Worm (Caenorhabditis elegans) whole organism, L1 larva: ENCODE measurements around the gene srh-265.

Source experiments
- C04F5.9 ChIP-seq: sonication (generic microtip); optimal IDR thresholded peaks from 2 replicates; lab custom pipeline; 2016; ENCODE audit warnings: missing genetic modification characterization, missing compliant biosample characterization
- C16A3.4 ChIP-seq: fragments of 150-350 bp; optimal IDR thresholded peaks from 2 replicates; lab custom pipeline; 2014; ENCODE audit warnings: missing biosample characterization, missing genetic modification characterization
- C34B4.2 ChIP-seq: sonication (generic microtip); optimal IDR thresholded peaks from 2 replicates; lab custom pipeline; 2017; ENCODE audit warnings: mild to moderate bottlenecking, missing genetic modification characterization, missing compliant biosample characterization
- aha-1 ChIP-seq: fragments of 150-350 bp; optimal IDR thresholded peaks from 2 replicates; lab custom pipeline; 2014; ENCODE audit warnings: missing biosample characterization, missing genetic modification characterization
- alr-1 ChIP-seq: fragments of 200-800 bp; sonication (Bioruptor generic); optimal IDR thresholded peaks from 2 replicates; lab custom pipeline; 2018; ENCODE audit warnings: borderline replicate concordance, mild to moderate bottlenecking, missing genetic modification characterization, missing compliant biosample characterization
- aly-2 ChIP-seq: fragments of 150-350 bp; optimal IDR thresholded peaks from 2 replicates; lab custom pipeline; 2014; ENCODE audit warnings: missing biosample characterization, missing genetic modification characterization
- ama-1 ChIP-seq: fragments of 150-350 bp; optimal IDR thresholded peaks from 2 replicates; lab custom pipeline; 2014
- ceh-63 ChIP-seq: fragments of 200-800 bp; sonication (Bioruptor generic); optimal IDR thresholded peaks from 2 replicates; lab custom pipeline; 2018; ENCODE audit warnings: mild to moderate bottlenecking, missing genetic modification characterization, missing compliant biosample characterization
- ceh-8 ChIP-seq: fragments of 200-800 bp; sonication (Bioruptor generic); optimal IDR thresholded peaks from 2 replicates; lab custom pipeline; 2018; ENCODE audit warnings: mild to moderate bottlenecking, missing genetic modification characterization, moderate library complexity, missing compliant biosample characterization
- ceh-82 ChIP-seq, 3 experiments: fragments of 150-350 bp in 1 of 3; sonication (generic microtip) in 2 of 3; optimal IDR thresholded peaks; 2 replicates each; lab custom pipeline; 2014 to 2017; ENCODE audit warnings: missing biosample characterization in 3 of 3, missing genetic modification characterization in 3 of 3
- ceh-88 ChIP-seq: fragments of 200-800 bp; sonication (Bioruptor generic); IDR thresholded peaks from 2 replicates; pipeline ENCODE4 v1.3.6; 2022; ENCODE audit warnings: missing genetic modification characterization, missing compliant biosample characterization
- ces-1 ChIP-seq: fragments of 150-350 bp; optimal IDR thresholded peaks from 2 replicates; lab custom pipeline; 2014; ENCODE audit warnings: missing biosample characterization, missing genetic modification reagents, missing genetic modification characterization
- dpl-1 ChIP-seq, 3 experiments: fragments of 150-350 bp in 2 of 3; sonication (generic microtip) in 1 of 3; optimal IDR thresholded peaks; 2 replicates each; lab custom pipeline; 2014 to 2017; ENCODE audit warnings: missing biosample characterization in 3 of 3, missing genetic modification characterization in 3 of 3, missing genetic modification reagents in 3 of 3
- efl-1 ChIP-seq, 4 experiments: fragments of 150-350 bp; optimal IDR thresholded peaks in 3 of 4; peaks in 1 of 4; 1 replicate in 1 of 4; 2 replicates in 3 of 4; lab custom pipeline; 2014; ENCODE audit warnings: missing biosample characterization in 2 of 4, missing genetic modification characterization in 2 of 4, missing genetic modification reagents in 2 of 4
- efl-3 ChIP-seq: fragments of 200-800 bp; sonication (Bioruptor generic); optimal IDR thresholded peaks from 2 replicates; lab custom pipeline; 2018; ENCODE audit warnings: mild to moderate bottlenecking, missing genetic modification characterization, missing compliant biosample characterization
- elt-3 ChIP-seq, 6 experiments: fragments of 150-350 bp in 1 of 6; sonication (generic microtip); optimal IDR thresholded peaks; 2 replicates each; lab custom pipeline; 2017 to 2018; ENCODE audit warnings: missing biosample characterization in 6 of 6, missing genetic modification characterization in 6 of 6, inconsistent platforms in 1 of 6
- fkh-10 ChIP-seq: sonication (generic microtip); optimal IDR thresholded peaks from 2 replicates; lab custom pipeline; 2017; ENCODE audit warnings: missing biosample characterization, missing genetic modification reagents, missing genetic modification characterization
- fkh-8 ChIP-seq: sonication (generic microtip); optimal IDR thresholded peaks from 2 replicates; lab custom pipeline; 2016; ENCODE audit warnings: mild to moderate bottlenecking, missing genetic modification characterization, missing compliant biosample characterization
- grh-1 ChIP-seq: fragments of 200-800 bp; sonication (Bioruptor generic); IDR thresholded peaks from 2 replicates; pipeline ENCODE4 v1.3.6; 2022; ENCODE audit warnings: missing genetic modification reagents, missing genetic modification characterization, missing compliant biosample characterization
- hlh-17 ChIP-seq: fragments of 200-800 bp; sonication (Bioruptor generic); optimal IDR thresholded peaks from 2 replicates; lab custom pipeline; 2018; ENCODE audit warnings: missing genetic modification characterization, mild to moderate bottlenecking, missing compliant biosample characterization, moderate library complexity, borderline replicate concordance
- hlh-4 ChIP-seq: sonication (generic microtip); optimal IDR thresholded peaks from 2 replicates; lab custom pipeline; 2016; ENCODE audit warnings: mild to moderate bottlenecking, missing genetic modification characterization, missing compliant biosample characterization
- irx-1 ChIP-seq: sonication (generic microtip); optimal IDR thresholded peaks from 2 replicates; lab custom pipeline; 2016; ENCODE audit warnings: missing genetic modification characterization, missing compliant biosample characterization
- lin-13 ChIP-seq: fragments of 150-350 bp; optimal IDR thresholded peaks from 2 replicates; lab custom pipeline; 2014; ENCODE audit warnings: missing biosample characterization, missing genetic modification reagents, missing genetic modification characterization
- lin-14 ChIP-seq: fragments of 200-800 bp; sonication (Bioruptor generic); optimal IDR thresholded peaks from 2 replicates; lab custom pipeline; 2018; ENCODE audit warnings: mild to moderate bottlenecking, missing genetic modification characterization, moderate library complexity, missing compliant biosample characterization
- lin-15B ChIP-seq: fragments of 150-350 bp; sonication (generic microtip); optimal IDR thresholded peaks from 3 replicates; lab custom pipeline; 2014; ENCODE audit warnings: missing biosample characterization, missing genetic modification characterization
- lin-39 ChIP-seq: fragments of 150-350 bp; optimal IDR thresholded peaks from 2 replicates; lab custom pipeline; 2014; ENCODE audit warnings: missing biosample characterization, missing genetic modification reagents, missing genetic modification characterization
- nhr-11 ChIP-seq: fragments of 150-350 bp; optimal IDR thresholded peaks from 2 replicates; lab custom pipeline; 2014; ENCODE audit warnings: missing biosample characterization, missing genetic modification characterization
- nhr-12 ChIP-seq: sonication (generic microtip); optimal IDR thresholded peaks from 2 replicates; lab custom pipeline; 2017; ENCODE audit warnings: missing biosample characterization, missing genetic modification characterization
- nhr-19 ChIP-seq: fragments of 200-800 bp; sonication (Bioruptor generic); conservative IDR thresholded peaks from 2 replicates; pipeline ENCODE4 v1.3.6; 2022; ENCODE audit warnings: missing genetic modification characterization, missing compliant biosample characterization
- nhr-20 ChIP-seq: sonication (generic microtip); optimal IDR thresholded peaks from 2 replicates; lab custom pipeline; 2016; ENCODE audit warnings: mild to moderate bottlenecking, missing genetic modification characterization, missing compliant biosample characterization
- nhr-47 ChIP-seq: sonication (generic microtip); optimal IDR thresholded peaks from 2 replicates; lab custom pipeline; 2016; ENCODE audit warnings: mild to moderate bottlenecking, missing genetic modification characterization, moderate library complexity, missing compliant biosample characterization
- nhr-71 ChIP-seq: sonication (generic microtip); optimal IDR thresholded peaks from 2 replicates; lab custom pipeline; 2016; ENCODE audit warnings: mild to moderate bottlenecking, missing genetic modification characterization, moderate library complexity, missing compliant biosample characterization
- nhr-77 ChIP-seq: fragments of 150-350 bp; optimal IDR thresholded peaks from 2 replicates; lab custom pipeline; 2014; ENCODE audit warnings: missing biosample characterization, missing genetic modification characterization
- nhr-84 ChIP-seq: sonication (generic microtip); optimal IDR thresholded peaks from 2 replicates; lab custom pipeline; 2017; ENCODE audit warnings: missing biosample characterization, missing genetic modification characterization
- pax-3 ChIP-seq: fragments of 200-800 bp; sonication (Bioruptor generic); optimal IDR thresholded peaks from 2 replicates; lab custom pipeline; 2018; ENCODE audit warnings: mild to moderate bottlenecking, missing genetic modification characterization, moderate library complexity, missing compliant biosample characterization
- rnt-1 ChIP-seq: sonication (generic microtip); optimal IDR thresholded peaks from 2 replicates; lab custom pipeline; 2016; ENCODE audit warnings: mild to moderate bottlenecking, missing genetic modification characterization, moderate library complexity, missing compliant biosample characterization
- sox-4 ChIP-seq: sonication (generic microtip); optimal IDR thresholded peaks from 2 replicates; lab custom pipeline; 2016; ENCODE audit warnings: missing genetic modification characterization, missing compliant biosample characterization
- tlp-1 ChIP-seq: fragments of 150-350 bp; optimal IDR thresholded peaks from 2 replicates; lab custom pipeline; 2014; ENCODE audit warnings: missing biosample characterization, missing genetic modification characterization
- unc-86 ChIP-seq: sonication (generic microtip); optimal IDR thresholded peaks from 2 replicates; lab custom pipeline; 2016; ENCODE audit warnings: missing genetic modification characterization, missing compliant biosample characterization
- unc-98 ChIP-seq: fragments of 200-800 bp; sonication (Bioruptor generic); IDR thresholded peaks from 2 replicates; pipeline ENCODE4 v1.3.6; 2022; ENCODE audit warnings: missing genetic modification characterization, missing compliant biosample characterization
- vab-15 ChIP-seq: sonication (generic microtip); optimal IDR thresholded peaks from 2 replicates; lab custom pipeline; 2017; ENCODE audit warnings: missing genotype, mild to moderate bottlenecking, missing genetic modification characterization, missing compliant biosample characterization
- ztf-11 ChIP-seq, 2 experiments: sonication (generic microtip); optimal IDR thresholded peaks; 2 replicates each; lab custom pipeline; 2016 to 2017; ENCODE audit warnings: missing genetic modification characterization in 2 of 2, missing biosample characterization in 1 of 2, missing compliant biosample characterization in 1 of 2

srh-265 gene

DNA sequence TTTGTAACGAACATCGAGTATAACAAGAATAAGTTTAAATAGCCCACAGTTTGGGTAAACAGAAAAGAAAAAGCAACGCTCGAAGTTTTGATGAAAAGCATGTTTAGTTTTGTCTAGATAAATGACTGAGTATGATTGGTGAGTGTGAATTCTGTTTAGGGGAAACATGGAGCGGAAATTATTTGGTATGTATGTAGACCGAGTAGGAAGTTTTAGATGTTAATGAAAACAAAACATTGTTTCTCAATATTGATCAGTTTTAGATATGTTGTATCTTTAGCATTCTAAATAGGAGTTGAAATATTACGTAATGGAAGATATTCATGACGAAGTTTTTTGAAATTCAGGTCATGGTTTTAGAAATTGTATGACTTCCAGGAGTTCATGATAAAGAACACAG, 3.4 kb upstream of the srh-265 start, which contains the start of gene srbc-63:
TSS of gene srbc-63 (minus strand) at position 101 of the 400 bp plus-strand sequence.
- TF ChIP-seq lin-39 (tag; lab: Kevin White, UChicago) = no peak
- no peak for TF ChIP-seq nhr-12 (tag; lab: Kevin White, UChicago)
- no peak for TF ChIP-seq nhr-77 (tag; lab: Kevin White, UChicago)
- no peak for TF ChIP-seq unc-98
- no peak for TF ChIP-seq elt-3 (tag; optimal IDR thresholded peaks at IDR 0.05; lab: Kevin White, UChicago)
- no peak for TF ChIP-seq ceh-88 (GFP tag; lab: Robert Waterston, UW)
- no peak for TF ChIP-seq unc-86
- no peak for TF ChIP-seq aha-1 (tag; lab: Kevin White, UChicago)
- TF ChIP-seq ces-1 (GFP tag; lab: Kevin White, UChicago) = no peak
- TF ChIP-seq aly-2 (tag; lab: Kevin White, UChicago) = no peak
- TF ChIP-seq fkh-10 (GFP tag; lab: Kevin White, UChicago) = no peak
- no peak for TF ChIP-seq irx-1 (tag; lab: Kevin White, UChicago)
- no peak for TF ChIP-seq lin-15B (tag; lab: Kevin White, UChicago)
- TF ChIP-seq C16A3.4 = no peak
- TF ChIP-seq efl-3 (GFP tag; lab: Kevin White, UChicago) = no peak

DNA sequence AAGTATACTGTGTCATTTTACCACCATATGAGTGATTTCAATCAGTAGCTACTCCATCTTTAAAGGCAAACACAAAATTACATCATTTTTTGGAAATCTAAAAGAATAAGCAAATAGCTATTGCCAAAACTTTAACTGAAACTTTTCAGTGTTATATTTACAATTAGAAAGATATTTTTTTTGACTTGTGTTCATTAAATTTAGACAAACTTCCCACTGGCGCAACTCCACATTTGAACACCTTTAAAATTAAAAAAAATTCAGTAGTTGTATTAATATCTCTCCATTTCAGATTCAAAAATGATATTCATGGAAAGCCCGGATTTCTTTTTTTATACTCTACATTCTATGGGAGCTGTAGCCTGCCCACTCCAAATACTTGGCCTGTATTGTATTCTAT, 2.2 kb upstream of the srh-265 start, which contains the start of gene srh-264:
TSS of gene srh-264 (plus strand) at position 301 of the 400 bp plus-strand sequence.
- TF ChIP-seq nhr-20 (tag; lab: Kevin White, UChicago) (no peak), ama-1 (lab: Kevin White, UChicago) (no peak), sox-4 (no peak), lin-14 (no peak), nhr-71 (tag; lab: Kevin White, UChicago) (no peak), ceh-63 (GFP tag; lab: Kevin White, UChicago) (no peak), nhr-12 (tag; lab: Kevin White, UChicago) (no peak), irx-1 (tag; lab: Kevin White, UChicago) (no peak), nhr-84 (tag; lab: Kevin White, UChicago) (no peak), vab-15 (tag; lab: Kevin White, UChicago) (no peak), nhr-19 (GFP tag; lab: Robert Waterston, UW) (no peak), efl-1 (optimal IDR thresholded peaks at IDR 0.05; lab: Kevin White, UChicago) (no peak), efl-1 (GFP tag; optimal IDR thresholded peaks at IDR 0.05 in 1 of 2; lab: Kevin White, UChicago) (no peak), ceh-8 (no peak), nhr-11 (no peak)

DNA sequence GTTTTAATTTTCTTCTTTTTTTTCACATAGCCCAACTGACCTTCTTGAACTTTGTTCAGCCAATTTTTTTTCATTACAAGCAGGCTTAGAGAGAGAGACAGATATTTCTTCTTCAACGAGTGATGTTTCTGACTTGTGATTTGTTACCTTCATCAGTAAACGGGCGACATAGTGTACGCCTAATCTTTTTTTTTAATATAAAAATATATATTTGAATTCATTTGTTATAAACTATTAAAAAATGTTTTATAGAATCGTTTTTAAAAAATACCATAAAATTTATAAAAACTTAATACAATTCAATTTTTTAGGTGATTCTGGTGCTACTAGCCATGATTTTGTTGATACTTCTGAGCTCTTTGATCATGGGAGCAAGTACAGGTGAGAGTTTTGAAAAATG, 1.8 kb downstream of the srh-265 start, which contains the start of gene T06E6.10:
TSS of gene T06E6.10 (plus strand) at position 301 of the 400 bp plus-strand sequence.
- no peak for TF ChIP-seq rnt-1
- TF ChIP-seq efl-1 (optimal IDR thresholded peaks at IDR 0.05; lab: Kevin White, UChicago) = no peak
- TF ChIP-seq efl-1 (GFP tag; optimal IDR thresholded peaks at IDR 0.05 in 1 of 2; lab: Kevin White, UChicago) = no peak

DNA sequence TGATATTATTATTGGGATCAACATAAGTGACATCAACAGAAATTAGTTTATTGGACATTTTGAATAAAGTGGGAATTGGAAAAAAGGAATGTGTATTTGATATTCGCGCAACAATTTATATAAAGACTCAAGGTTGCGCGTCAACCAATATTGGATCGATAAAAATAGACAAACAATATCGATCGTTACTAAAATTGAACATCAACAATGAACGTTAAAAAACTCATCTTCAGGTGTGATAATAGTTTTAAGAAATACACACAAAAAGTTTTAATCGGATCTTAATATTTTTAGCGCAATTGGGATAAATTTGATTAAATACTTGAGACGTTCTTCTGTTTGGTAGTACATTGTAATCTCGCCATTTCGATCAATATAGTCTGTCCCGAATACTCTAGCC, 7.5 kb downstream of the srh-265 start, which contains the start of gene fbxa-104:
TSS of gene fbxa-104 (minus strand) at position 83 of the 400 bp plus-strand sequence.
- TF ChIP-seq dpl-1 (GFP tag; optimal IDR thresholded peaks at IDR 0.05; lab: Kevin White, UChicago) = no peak
- no peak for TF ChIP-seq tlp-1 (tag; lab: Kevin White, UChicago)
- TF ChIP-seq lin-13 (GFP tag; lab: Kevin White, UChicago) = no peak
- TF ChIP-seq ceh-82 (tag; optimal IDR thresholded peaks at IDR 0.05; lab: Kevin White, UChicago) = no peak
- no peak for TF ChIP-seq C04F5.9 (tag; lab: Kevin White, UChicago)
- no peak for TF ChIP-seq hlh-17 (GFP tag; lab: Kevin White, UChicago)
- no peak for TF ChIP-seq sox-4
- TF ChIP-seq grh-1 (GFP tag; lab: Robert Waterston, UW) = no peak
- no peak for TF ChIP-seq C34B4.2
- TF ChIP-seq nhr-47 (tag; lab: Kevin White, UChicago) = no peak
- TF ChIP-seq fkh-8 (tag; lab: Kevin White, UChicago) = no peak
- no peak for TF ChIP-seq alr-1 (tag; lab: Kevin White, UChicago)
- TF ChIP-seq pax-3 (tag; lab: Kevin White, UChicago) = no peak
- TF ChIP-seq hlh-4 (tag; lab: Kevin White, UChicago) = no peak
- no peak for TF ChIP-seq ztf-11 (tag; optimal IDR thresholded peaks at IDR 0.05; lab: Kevin White, UChicago)
- TF ChIP-seq nhr-19 (GFP tag; lab: Robert Waterston, UW) = no peak
